Worm (Caenorhabditis elegans) whole organism, L1 larva: ENCODE data around the gene T13C5.6.
A peak's percentile ranks its signal among the peaks of the same experiment; 100 is the strongest.

Experiments
- ama-1 ChIP-seq: fragments of 150-350 bp; optimal IDR thresholded peaks from 2 replicates; lab custom pipeline; 2014
- ceh-90 ChIP-seq: sonication (generic microtip); optimal IDR thresholded peaks from 2 replicates; lab custom pipeline; 2016; ENCODE audit warnings: missing genetic modification characterization, missing compliant biosample characterization
- elt-2 ChIP-seq: sonication (generic microtip); optimal IDR thresholded peaks from 2 replicates; lab custom pipeline; 2016; ENCODE audit warnings: missing genetic modification characterization, mild to moderate bottlenecking, inconsistent platforms, missing compliant biosample characterization, missing genetic modification reagents
- hpl-2 ChIP-seq: fragments of 150-350 bp; optimal IDR thresholded peaks from 2 replicates; lab custom pipeline; 2014; ENCODE audit warnings: missing biosample characterization, missing genetic modification reagents, missing genetic modification characterization
- lin-13 ChIP-seq: fragments of 150-350 bp; optimal IDR thresholded peaks from 2 replicates; lab custom pipeline; 2014; ENCODE audit warnings: missing biosample characterization, missing genetic modification reagents, missing genetic modification characterization
- lsy-2 ChIP-seq, 2 experiments: fragments of 150-350 bp; optimal IDR thresholded peaks; 2 replicates each; lab custom pipeline; 2014; ENCODE audit warnings: missing biosample characterization in 2 of 2, missing genetic modification characterization in 2 of 2
- nhr-20 ChIP-seq: sonication (generic microtip); optimal IDR thresholded peaks from 2 replicates; lab custom pipeline; 2016; ENCODE audit warnings: mild to moderate bottlenecking, missing genetic modification characterization, missing compliant biosample characterization
- skn-1 ChIP-seq: fragments of 150-350 bp; optimal IDR thresholded peaks from 2 replicates; lab custom pipeline; 2014; ENCODE audit warnings: missing biosample characterization, missing genetic modification characterization
- sptf-1 ChIP-seq: fragments of 150-350 bp; optimal IDR thresholded peaks from 2 replicates; lab custom pipeline; 2014; ENCODE audit warnings: missing biosample characterization, missing genetic modification characterization
- swsn-7 ChIP-seq: sonication (generic microtip); optimal IDR thresholded peaks from 2 replicates; lab custom pipeline; 2016; ENCODE audit warnings: missing genetic modification characterization, missing compliant biosample characterization
- unc-130 ChIP-seq: fragments of 150-350 bp; optimal IDR thresholded peaks from 2 replicates; lab custom pipeline; 2017; ENCODE audit warnings: missing biosample characterization, missing genetic modification characterization, inconsistent platforms
- vab-15 ChIP-seq: sonication (generic microtip); optimal IDR thresholded peaks from 2 replicates; lab custom pipeline; 2017; ENCODE audit warnings: missing genotype, mild to moderate bottlenecking, missing genetic modification characterization, missing compliant biosample characterization
- ztf-4 ChIP-seq: fragments of 150-350 bp; optimal IDR thresholded peaks from 2 replicates; lab custom pipeline; 2014; ENCODE audit warnings: missing biosample characterization, missing genetic modification characterization

DNA sequence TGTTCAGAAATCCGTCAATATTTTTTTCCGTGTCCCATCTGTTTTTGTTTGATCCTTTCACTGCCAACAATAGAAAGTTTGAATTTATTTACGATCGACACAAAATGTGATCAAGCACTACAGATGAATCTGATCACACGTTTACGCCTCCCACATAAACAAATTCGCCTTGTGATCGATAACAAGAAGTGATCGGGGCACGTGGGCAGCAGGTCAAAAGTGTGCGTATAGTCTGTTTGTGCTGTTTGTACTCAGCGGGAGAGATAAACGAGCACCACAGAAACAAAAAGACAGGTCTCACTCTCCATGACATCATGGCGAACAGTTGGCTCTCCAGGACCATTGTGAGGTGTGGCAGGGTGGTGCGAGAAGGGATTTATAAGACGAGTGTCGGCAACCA is 48.1 kb upstream of the T13C5.6 start:
- peak; percentile 74 for TF ChIP-seq ama-1
- TF ChIP-seq elt-2 (tag; lab: Kevin White, UChicago) = peak; percentile 92
- TF ChIP-seq lin-13 = peak; percentile 58
- peak; percentile 95 for TF ChIP-seq unc-130 (tag; lab: Kevin White, UChicago)
- no peak for TF ChIP-seq hpl-2
- no peak for TF ChIP-seq vab-15
- peak; percentile 69 for TF ChIP-seq swsn-7
- TF ChIP-seq ceh-90 (tag; lab: Kevin White, UChicago) = no peak
- no peak for TF ChIP-seq sptf-1 (tag; lab: Kevin White, UChicago)
- TF ChIP-seq lsy-2 (tag; optimal IDR thresholded peaks at IDR 0.05; lab: Kevin White, UChicago) = peak; percentile 72 to 78
- TF ChIP-seq nhr-20 (tag; lab: Kevin White, UChicago) = peak; percentile 97
- peak; percentile 92 for TF ChIP-seq ztf-4
- TF ChIP-seq skn-1 (tag; lab: Kevin White, UChicago) = no peak
